Worm (Caenorhabditis elegans) whole organism, early embryonic: Measurements from ENCODE around the gene clh-3.

Experiments used
- F13C5.2 ChIP-seq: sonication (generic microtip); optimal IDR thresholded peaks from 2 replicates; lab custom pipeline; 2017; ENCODE audit warnings: mild to moderate bottlenecking, missing genetic modification characterization, inconsistent platforms, missing compliant biosample characterization
- ama-1 ChIP-seq: fragments of 150-350 bp; optimal IDR thresholded peaks from 2 replicates; lab custom pipeline; 2014
- flt-1 ChIP-seq: fragments of 200-800 bp; sonication (Bioruptor generic); IDR thresholded peaks from 2 replicates; pipeline ENCODE4 v1.3.6; 2022; ENCODE audit warnings: missing genetic modification characterization, missing compliant biosample characterization
- tbx-37 ChIP-seq: fragments of 200-800 bp; sonication (Bioruptor generic); conservative IDR thresholded peaks from 2 replicates; pipeline ENCODE4 v1.3.6; 2022; ENCODE audit warnings: missing genetic modification reagents, missing genetic modification characterization, missing compliant biosample characterization

- TF ChIP-seq flt-1 (GFP tag; lab: Robert Waterston, UW): no peak
- no peak for TF ChIP-seq F13C5.2 (tag; lab: Kevin White, UChicago)
- TF ChIP-seq ama-1 (lab: Kevin White, UChicago): no peak
- no peak for TF ChIP-seq tbx-37 (GFP tag; lab: Robert Waterston, UW)
Observed at ce11 chrII:7242754-7243153, 17.0 kb upstream of the clh-3 start.
